Fruit fly (Drosophila melanogaster) whole organism, embryonic: ENCODE measurements around the gene CG46244.
A peak's percentile ranks its signal among the peaks of the same experiment; 100 is the strongest.

Experiments
- Ada2b ChIP-seq: fragments of 200-800 bp; sonication (Bioruptor generic); IDR thresholded peaks from 2 replicates; pipeline ENCODE4 v1.3.6; 2022; ENCODE audit warnings: missing biosample characterization, missing genetic modification characterization
- Blimp-1 ChIP-seq: fragments of 200-800 bp; sonication (Bioruptor generic); optimal IDR thresholded peaks from 3 replicates; lab custom pipeline; 2018; ENCODE audit warnings: missing biosample characterization, missing genetic modification characterization, mild to moderate bottlenecking, moderate library complexity, missing genetic modification reagents
- CG11696 ChIP-seq: fragments of 200-800 bp; sonication (Bioruptor generic); IDR thresholded peaks from 2 replicates; pipeline ENCODE4 v1.3.6; 2022; ENCODE audit warnings: missing biosample characterization, missing genetic modification characterization
- CG12744 ChIP-seq: fragments of 200-800 bp; sonication (Bioruptor generic); optimal IDR thresholded peaks from 2 replicates; lab custom pipeline; 2016; ENCODE audit warnings: missing biosample characterization, missing genetic modification characterization
- CG13424 ChIP-seq: fragments of 200-800 bp; sonication (Bioruptor generic); optimal IDR thresholded peaks from 2 replicates; lab custom pipeline; 2019; ENCODE audit warnings: missing biosample characterization, mild to moderate bottlenecking, missing genetic modification characterization, moderate library complexity
- CG13775 ChIP-seq: fragments of 200-800 bp; sonication (Bioruptor generic); optimal IDR thresholded peaks from 3 replicates; lab custom pipeline; 2017; ENCODE audit warnings: missing biosample characterization, mild to moderate bottlenecking, missing genetic modification characterization
- CG18011 ChIP-seq: fragments of 200-800 bp; sonication (Bioruptor generic); optimal IDR thresholded peaks from 2 replicates; lab custom pipeline; 2017; ENCODE audit warnings: missing biosample characterization, missing genetic modification characterization, mild to moderate bottlenecking, moderate library complexity, missing genotype
- CG18764 ChIP-seq: fragments of 200-800 bp; sonication (Bioruptor generic); optimal IDR thresholded peaks from 3 replicates; lab custom pipeline; 2016; ENCODE audit warnings: missing biosample characterization, missing genetic modification characterization
- CG31441 ChIP-seq: fragments of 200-800 bp; sonication (Bioruptor generic); IDR thresholded peaks from 2 replicates; pipeline ENCODE4 v1.3.6; 2022; ENCODE audit warnings: missing biosample characterization, missing genetic modification characterization
- CG5180 ChIP-seq: fragments of 200-800 bp; sonication (Bioruptor generic); optimal IDR thresholded peaks from 3 replicates; lab custom pipeline; 2017; ENCODE audit warnings: missing biosample characterization, missing genetic modification characterization, mild to moderate bottlenecking, moderate library complexity, missing genetic modification reagents
- CG5245 ChIP-seq: fragments of 200-800 bp; sonication (Bioruptor generic); optimal IDR thresholded peaks from 3 replicates; lab custom pipeline; 2016; ENCODE audit warnings: missing biosample characterization, missing genetic modification characterization
- CG6654 ChIP-seq: fragments of 200-800 bp; sonication (Bioruptor generic); optimal IDR thresholded peaks from 2 replicates; lab custom pipeline; 2017; ENCODE audit warnings: missing biosample characterization, mild to moderate bottlenecking, missing genetic modification characterization
- CG6854 ChIP-seq: fragments of 200-800 bp; sonication (Bioruptor generic); optimal IDR thresholded peaks from 3 replicates; lab custom pipeline; 2017; ENCODE audit warnings: missing biosample characterization, mild to moderate bottlenecking, missing genetic modification characterization
- CG9932 ChIP-seq: fragments of 200-800 bp; sonication (Bioruptor generic); IDR thresholded peaks from 2 replicates; pipeline ENCODE4 v1.3.6; 2022; ENCODE audit warnings: missing biosample characterization, missing genetic modification characterization
- CTCF ChIP-seq: fragments of 200-800 bp; sonication (Bioruptor generic); optimal IDR thresholded peaks from 2 replicates; lab custom pipeline; 2017; ENCODE audit warnings: missing biosample characterization, mild to moderate bottlenecking, missing genetic modification characterization, moderate library complexity
- CrebB ChIP-seq: fragments of 200-800 bp; sonication (Bioruptor generic); optimal IDR thresholded peaks from 3 replicates; lab custom pipeline; 2018; ENCODE audit warnings: missing biosample characterization, mild to moderate bottlenecking, missing genetic modification characterization
- Dll ChIP-seq: fragments of 200-800 bp; sonication (Bioruptor generic); IDR thresholded peaks from 4 replicates; pipeline ENCODE4 v1.3.6; 2022; ENCODE audit warnings: missing biosample characterization, missing genetic modification characterization; ENCODE audit not compliant: partially characterized antibody
- Dref ChIP-seq: fragments of 200-800 bp; sonication (Bioruptor generic); IDR thresholded peaks from 2 replicates; pipeline ENCODE4 v1.3.6; 2022; ENCODE audit warnings: missing biosample characterization, missing genetic modification characterization
- Elba2 ChIP-seq: fragments of 200-800 bp; sonication (Bioruptor generic); optimal IDR thresholded peaks from 3 replicates; lab custom pipeline; 2016; ENCODE audit warnings: missing biosample characterization, missing genetic modification characterization
- HLHmδ ChIP-seq: fragments of 200-800 bp; sonication (Bioruptor generic); optimal IDR thresholded peaks from 2 replicates; lab custom pipeline; 2018; ENCODE audit warnings: missing biosample characterization, mild to moderate bottlenecking, missing genetic modification characterization, moderate library complexity
- NC2α ChIP-seq: fragments of 200-800 bp; sonication (Bioruptor generic); optimal IDR thresholded peaks from 2 replicates; lab custom pipeline; 2016; ENCODE audit warnings: missing biosample characterization, missing genetic modification characterization
- Nf-YC ChIP-seq: fragments of 200-800 bp; optimal IDR thresholded peaks from 3 replicates; lab custom pipeline; 2019; ENCODE audit warnings: missing biosample characterization, mild to moderate bottlenecking, missing genetic modification characterization, moderate library complexity
- Oaz ChIP-seq: fragments of 200-800 bp; sonication (Bioruptor generic); IDR thresholded peaks from 2 replicates; pipeline ENCODE4 v1.3.6; 2022; ENCODE audit warnings: missing biosample characterization, missing genetic modification characterization
- Trl ChIP-seq, 3 experiments: fragments of >200 bp in 2 of 3; fragments of 200-800 bp in 1 of 3; sonication (Bioruptor generic) in 1 of 3; optimal IDR thresholded peaks; 2 replicates in 1 of 3; 3 replicates in 2 of 3; lab custom pipeline; 2016 to 2017; ENCODE audit warnings: missing biosample characterization in 1 of 3, missing genetic modification characterization in 1 of 3
- az2 ChIP-seq: fragments of 200-800 bp; sonication (Bioruptor generic); optimal IDR thresholded peaks from 3 replicates; lab custom pipeline; 2016; ENCODE audit warnings: missing biosample characterization, missing genetic modification characterization
- bigmax ChIP-seq: fragments of 200-800 bp; sonication (Bioruptor generic); optimal IDR thresholded peaks from 2 replicates; lab custom pipeline; 2018; ENCODE audit warnings: missing biosample characterization, mild to moderate bottlenecking, missing genetic modification characterization
- cato ChIP-seq: fragments of 200-800 bp; sonication (Bioruptor generic); optimal IDR thresholded peaks from 2 replicates; lab custom pipeline; 2016; ENCODE audit warnings: missing biosample characterization, missing genetic modification characterization, borderline replicate concordance
- chinmo ChIP-seq: fragments of 200-800 bp; sonication (Bioruptor generic); IDR thresholded peaks from 4 replicates; pipeline ENCODE4 v1.3.6; 2022; ENCODE audit warnings: missing biosample characterization, missing genetic modification characterization; ENCODE audit not compliant: partially characterized antibody
- chn ChIP-seq: fragments of 200-800 bp; sonication (Bioruptor generic); optimal IDR thresholded peaks from 2 replicates; lab custom pipeline; 2016; ENCODE audit warnings: missing biosample characterization, missing genetic modification characterization
- croc ChIP-seq: fragments of 200-800 bp; sonication (Bioruptor generic); conservative IDR thresholded peaks from 3 replicates; pipeline ENCODE4 v1.3.6; 2022; ENCODE audit warnings: missing biosample characterization, missing genetic modification characterization
- dan ChIP-seq: fragments of 200-800 bp; sonication (Bioruptor generic); IDR thresholded peaks from 2 replicates; pipeline ENCODE4 v1.3.6; 2022; ENCODE audit warnings: missing biosample characterization, missing genetic modification characterization
- en ChIP-seq: fragments of 200-800 bp; sonication (Bioruptor generic); optimal IDR thresholded peaks from 2 replicates; lab custom pipeline; 2016; ENCODE audit warnings: missing biosample characterization, missing genetic modification characterization
- ftz-f1 ChIP-seq: fragments of 200-800 bp; sonication (Bioruptor generic); optimal IDR thresholded peaks from 2 replicates; lab custom pipeline; 2016; ENCODE audit warnings: missing biosample characterization, missing genetic modification characterization
- gcm2 ChIP-seq: fragments of 200-800 bp; sonication (Bioruptor generic); optimal IDR thresholded peaks from 2 replicates; lab custom pipeline; 2016; ENCODE audit warnings: missing biosample characterization, missing genetic modification characterization
- hkb ChIP-seq, 2 experiments: fragments of 200-800 bp in 1 of 2; fragments of >200 bp in 1 of 2; sonication (Bioruptor generic) in 1 of 2; IDR thresholded peaks in 1 of 2; optimal IDR thresholded peaks in 1 of 2; 2 replicates each; pipeline versions ENCODE4 v1.3.6 to Lab custom; 2017 to 2022; ENCODE audit warnings: missing biosample characterization in 1 of 2, missing genetic modification characterization in 1 of 2
- jigr1 ChIP-seq: fragments of 200-800 bp; sonication (Bioruptor generic); IDR thresholded peaks from 3 replicates; pipeline ENCODE4 v1.3.6; 2022; ENCODE audit warnings: missing biosample characterization, missing genetic modification characterization
- lab ChIP-seq: fragments of 200-800 bp; sonication (Bioruptor generic); optimal IDR thresholded peaks from 3 replicates; lab custom pipeline; 2017; ENCODE audit warnings: missing biosample characterization, missing genetic modification characterization, mild to moderate bottlenecking, moderate library complexity, missing genetic modification reagents
- lmd ChIP-seq: fragments of 200-800 bp; sonication (Bioruptor generic); IDR thresholded peaks from 2 replicates; pipeline ENCODE4 v1.3.6; 2022; ENCODE audit warnings: missing biosample characterization, missing genetic modification characterization
- mld ChIP-seq: fragments of 200-800 bp; sonication (Bioruptor generic); IDR thresholded peaks from 3 replicates; pipeline ENCODE4 v1.3.6; 2022; ENCODE audit warnings: missing biosample characterization, missing genetic modification characterization; ENCODE audit not compliant: partially characterized antibody
- nerfin-1 ChIP-seq: fragments of 200-800 bp; sonication (Bioruptor generic); optimal IDR thresholded peaks from 3 replicates; lab custom pipeline; 2019; ENCODE audit warnings: missing biosample characterization, mild to moderate bottlenecking, missing genetic modification characterization, moderate library complexity
- phol ChIP-seq: fragments of 200-800 bp; sonication (Bioruptor generic); optimal IDR thresholded peaks from 3 replicates; lab custom pipeline; 2018; ENCODE audit warnings: missing biosample characterization, mild to moderate bottlenecking, missing genetic modification characterization, moderate library complexity
- ro ChIP-seq: fragments of 200-800 bp; sonication (Bioruptor generic); IDR thresholded peaks from 2 replicates; pipeline ENCODE4 v1.3.6; 2022; ENCODE audit warnings: missing biosample characterization, missing genetic modification characterization
- sd ChIP-seq: fragments of 200-800 bp; sonication (Bioruptor generic); optimal IDR thresholded peaks from 3 replicates; lab custom pipeline; 2018; ENCODE audit warnings: missing biosample characterization, mild to moderate bottlenecking, missing genetic modification characterization, moderate library complexity
- slbo ChIP-seq: fragments of 200-800 bp; sonication (Bioruptor generic); IDR thresholded peaks from 2 replicates; pipeline ENCODE4 v1.3.6; 2022; ENCODE audit warnings: missing biosample characterization, missing genetic modification characterization
- slp2 ChIP-seq: fragments of 200-800 bp; sonication (Bioruptor generic); optimal IDR thresholded peaks from 2 replicates; lab custom pipeline; 2016; ENCODE audit warnings: missing biosample characterization, missing genetic modification characterization
- tll ChIP-seq, 2 experiments: fragments of 200-800 bp in 1 of 2; fragments of >200 bp in 1 of 2; sonication (Bioruptor generic) in 1 of 2; optimal IDR thresholded peaks; 2 replicates each; lab custom pipeline; 2017 to 2019; ENCODE audit warnings: missing biosample characterization in 2 of 2, missing genetic modification characterization in 2 of 2, mild to moderate bottlenecking in 1 of 2, moderate library complexity in 1 of 2
- tup ChIP-seq: fragments of 200-800 bp; sonication (Bioruptor generic); optimal IDR thresholded peaks from 2 replicates; lab custom pipeline; 2016; ENCODE audit warnings: missing biosample characterization, mild to moderate bottlenecking, missing genetic modification characterization, moderate library complexity
- unpg ChIP-seq: fragments of 200-800 bp; sonication (Bioruptor generic); optimal IDR thresholded peaks from 3 replicates; lab custom pipeline; 2018; ENCODE audit warnings: missing biosample characterization, mild to moderate bottlenecking, missing genetic modification characterization, moderate library complexity
- zfh1 ChIP-seq: fragments of 200-800 bp; sonication (Bioruptor generic); IDR thresholded peaks from 3 replicates; pipeline ENCODE4 v1.3.6; 2022; ENCODE audit warnings: missing biosample characterization, missing genetic modification characterization

The CG46244 gene

dm6 chr2L:19583926-19584392 lies 22.4 kb upstream of the CG46244 start, which contains the start of the genes PCNA2 and CG10366 (continued):
- TF ChIP-seq CG18764 (peak; percentile 58), CTCF (GFP tag; lab: Kevin White, UChicago) (peak; percentile 4), croc (no peak), en (peak; percentile 6), jigr1 (GFP tag; lab: Robert Waterston, UW) (no peak), chn (GFP tag; lab: Kevin White, UChicago) (peak; percentile 61), chinmo (0 out of 4 replicates have a peak, but pooled peaks have one; percentile 51), dan (GFP tag; lab: Robert Waterston, UW) (no peak), CG18011 (GFP tag; lab: Kevin White, UChicago) (peak; percentile 60), Ada2b (GFP tag; lab: Robert Waterston, UW) (peak; percentile 55; the same call in 1 of the 2 replicates), CG6854 (GFP tag; lab: Kevin White, UChicago) (peak; percentile 25), Blimp-1 (peak; percentile 35), CG6654 (no peak), Dref (GFP tag; lab: Robert Waterston, UW) (no peak), az2 (peak; percentile 73), ro (GFP tag; lab: Robert Waterston, UW) (no peak), CG9932 (GFP tag; lab: Robert Waterston, UW) (peak; percentile 67), ftz-f1 (GFP tag; lab: Kevin White, UChicago) (peak; percentile 60), slp2 (GFP tag; lab: Kevin White, UChicago) (peak; percentile 64), sd (peak; percentile 10), Oaz (GFP tag; lab: Robert Waterston, UW) (no peak), CG11696 (no peak), nerfin-1 (tag; lab: Kevin White, UChicago) (peak; percentile 55), Dll (GFP tag; lab: Robert Waterston, UW) (0 out of 4 replicates have a peak, but pooled peaks have one; percentile 43), NC2α (GFP tag; lab: Kevin White, UChicago) (peak; percentile 21), CG13775 (GFP tag; lab: Kevin White, UChicago) (peak; percentile 78), zfh1 (GFP tag; lab: Robert Waterston, UW) (peak; percentile 70; the same call in 2 of the 3 replicates), CG5180 (GFP tag; lab: Kevin White, UChicago) (no peak), CG5245 (peak; percentile 48), tll (GFP tag; optimal IDR thresholded peaks at IDR 0.05; lab: Kevin White, UChicago) (peak in 1 of 2 experiments; percentile 17), cato (GFP tag; lab: Kevin White, UChicago) (peak; percentile 37), Nf-YC (peak; percentile 88), CrebB (peak; percentile 44), lmd (peak; percentile 56), gcm2 (no peak), Trl (optimal IDR thresholded peaks at IDR 0.05; lab: Kevin White, UChicago) (no peak), Trl (GFP tag; optimal IDR thresholded peaks at IDR 0.05; lab: Kevin White, UChicago) (peak; percentile 85), lab (GFP tag; lab: Kevin White, UChicago) (peak; percentile 69), slbo (peak; percentile 77), HLHmδ (no peak), CG31441 (GFP tag; lab: Robert Waterston, UW) (peak; percentile 54), unpg (peak; percentile 67), phol (tag; lab: Kevin White, UChicago) (peak; percentile 90), hkb (optimal IDR thresholded peaks at IDR 0.05; lab: Kevin White, UChicago) (peak; percentile 79), hkb (GFP tag; IDR thresholded peaks at IDR 0.05; lab: Robert Waterston, UW) (0 out of 2 replicates have a peak, but pooled peaks have one; percentile 23), mld (GFP tag; lab: Robert Waterston, UW) (no peak), bigmax (GFP tag; lab: Kevin White, UChicago) (no peak), CG13424 (tag; lab: Kevin White, UChicago) (peak; percentile 81), CG12744 (peak; percentile 38), tup (peak; percentile 21), Elba2 (peak; percentile 99)
